Fruit fly (Drosophila melanogaster) whole organism, embryonic: Measurements from ENCODE around the gene waw.

Experiments used
- CG10366 ChIP-seq: fragments of 200-800 bp; sonication (Bioruptor generic); IDR thresholded peaks from 2 replicates; pipeline ENCODE4 v1.3.6; 2022; ENCODE audit warnings: missing biosample characterization, missing genetic modification characterization
- CG10654 ChIP-seq: fragments of 200-800 bp; sonication (Bioruptor generic); optimal IDR thresholded peaks from 2 replicates; lab custom pipeline; 2016; ENCODE audit warnings: missing biosample characterization, missing genetic modification characterization
- CG11093 ChIP-seq: fragments of 200-800 bp; sonication (Bioruptor generic); IDR thresholded peaks from 3 replicates; pipeline ENCODE4 v1.3.6; 2022; ENCODE audit warnings: missing biosample characterization, missing genetic modification characterization
- CG11696 ChIP-seq: fragments of 200-800 bp; sonication (Bioruptor generic); IDR thresholded peaks from 2 replicates; pipeline ENCODE4 v1.3.6; 2022; ENCODE audit warnings: missing biosample characterization, missing genetic modification characterization
- CG12071 ChIP-seq: fragments of 200-800 bp; sonication (Bioruptor generic); optimal IDR thresholded peaks from 3 replicates; lab custom pipeline; 2018; ENCODE audit warnings: missing biosample characterization, mild to moderate bottlenecking, missing genetic modification characterization
- CG1233 ChIP-seq: fragments of 200-800 bp; sonication (Bioruptor generic); optimal IDR thresholded peaks from 4 replicates; lab custom pipeline; 2018; ENCODE audit warnings: missing biosample characterization, mild to moderate bottlenecking, missing genetic modification characterization
- CG13894 ChIP-seq: fragments of 200-800 bp; sonication (Bioruptor generic); optimal IDR thresholded peaks from 3 replicates; lab custom pipeline; 2018; ENCODE audit warnings: missing biosample characterization, mild to moderate bottlenecking, missing genetic modification characterization, moderate library complexity
- CG14014 ChIP-seq: fragments of 200-800 bp; sonication (Bioruptor generic); IDR thresholded peaks from 2 replicates; pipeline ENCODE4 v1.3.6; 2022; ENCODE audit warnings: missing biosample characterization, missing genetic modification characterization
- CG1603 ChIP-seq: fragments of 200-800 bp; sonication (Bioruptor generic); optimal IDR thresholded peaks from 2 replicates; lab custom pipeline; 2019; ENCODE audit warnings: missing biosample characterization, mild to moderate bottlenecking, missing genetic modification characterization, moderate library complexity
- CG17186 ChIP-seq: fragments of 200-800 bp; sonication (Bioruptor generic); optimal IDR thresholded peaks from 3 replicates; lab custom pipeline; 2017; ENCODE audit warnings: missing biosample characterization, missing genetic modification reagents, missing genetic modification characterization
- CG17829 ChIP-seq: fragments of 200-800 bp; optimal IDR thresholded peaks from 2 replicates; lab custom pipeline; 2019; ENCODE audit warnings: missing biosample characterization, mild to moderate bottlenecking, missing genetic modification characterization, moderate library complexity
- CG18011 ChIP-seq: fragments of 200-800 bp; sonication (Bioruptor generic); optimal IDR thresholded peaks from 2 replicates; lab custom pipeline; 2017; ENCODE audit warnings: missing biosample characterization, missing genetic modification characterization, mild to moderate bottlenecking, moderate library complexity, missing genotype
- CG1832 ChIP-seq: fragments of 200-800 bp; sonication (Bioruptor generic); optimal IDR thresholded peaks from 2 replicates; lab custom pipeline; 2017; ENCODE audit warnings: missing biosample characterization, mild to moderate bottlenecking, missing genetic modification characterization, inconsistent platforms
- CG2129 ChIP-seq: fragments of 200-800 bp; sonication (Bioruptor generic); IDR thresholded peaks from 2 replicates; pipeline ENCODE4 v1.3.6; 2022; ENCODE audit warnings: missing biosample characterization, missing genetic modification characterization; ENCODE audit not compliant: partially characterized antibody
- CG2202 ChIP-seq: fragments of 200-800 bp; sonication (Bioruptor generic); optimal IDR thresholded peaks from 2 replicates; lab custom pipeline; 2018; ENCODE audit warnings: missing biosample characterization, mild to moderate bottlenecking, missing genetic modification characterization
- CG32532 ChIP-seq: fragments of 200-800 bp; sonication (Bioruptor generic); IDR thresholded peaks from 2 replicates; pipeline ENCODE4 v1.3.6; 2022; ENCODE audit warnings: missing biosample characterization, missing genetic modification characterization
- CG4282 ChIP-seq: fragments of 200-800 bp; sonication (Bioruptor generic); optimal IDR thresholded peaks from 2 replicates; lab custom pipeline; 2016; ENCODE audit warnings: missing biosample characterization, missing genetic modification characterization
- CG5245 ChIP-seq: fragments of 200-800 bp; sonication (Bioruptor generic); optimal IDR thresholded peaks from 3 replicates; lab custom pipeline; 2016; ENCODE audit warnings: missing biosample characterization, missing genetic modification characterization
- CG6683 ChIP-seq: fragments of 200-800 bp; sonication (Bioruptor generic); optimal IDR thresholded peaks from 2 replicates; lab custom pipeline; 2017; ENCODE audit warnings: missing biosample characterization, mild to moderate bottlenecking, missing genetic modification characterization, missing genetic modification reagents
- CG7556 ChIP-seq: fragments of 200-800 bp; sonication (Bioruptor generic); optimal IDR thresholded peaks from 2 replicates; lab custom pipeline; 2017; ENCODE audit warnings: missing biosample characterization, mild to moderate bottlenecking, missing genetic modification characterization
- CG8290 ChIP-seq, 3 experiments: fragments of 200-800 bp; sonication (Bioruptor generic); optimal IDR thresholded peaks; 2 replicates each; lab custom pipeline; 2016 to 2019; ENCODE audit warnings: missing biosample characterization in 3 of 3, missing genetic modification characterization in 3 of 3, mild to moderate bottlenecking in 2 of 3, moderate library complexity in 1 of 3
- CG9215 ChIP-seq: fragments of 200-800 bp; sonication (Bioruptor generic); IDR thresholded peaks from 2 replicates; pipeline ENCODE4 v1.3.6; 2022; ENCODE audit warnings: missing biosample characterization, missing genetic modification characterization
- CHES-1-like ChIP-seq: fragments of 200-800 bp; sonication (Bioruptor generic); optimal IDR thresholded peaks from 2 replicates; lab custom pipeline; 2016; ENCODE audit warnings: missing biosample characterization, missing genetic modification characterization
- E2f1 ChIP-seq: fragments of 200-800 bp; sonication (Bioruptor generic); IDR thresholded peaks from 2 replicates; pipeline ENCODE4 v1.3.6; 2022; ENCODE audit warnings: missing biosample characterization, missing genetic modification characterization
- E2f2 ChIP-seq: fragments of 200-800 bp; sonication (Bioruptor generic); IDR thresholded peaks from 2 replicates; pipeline ENCODE4 v1.3.6; 2022; ENCODE audit warnings: missing biosample characterization, missing genetic modification characterization
- GATAe ChIP-seq: fragments of 200-800 bp; sonication (Bioruptor generic); conservative IDR thresholded peaks from 2 replicates; pipeline ENCODE4 v1.3.6; 2022; ENCODE audit warnings: missing biosample characterization, missing genetic modification characterization
- Gsc ChIP-seq: fragments of 200-800 bp; sonication (Bioruptor generic); IDR thresholded peaks from 2 replicates; pipeline ENCODE4 v1.3.6; 2022; ENCODE audit warnings: missing biosample characterization, missing genetic modification characterization
- HLHmδ ChIP-seq: fragments of 200-800 bp; sonication (Bioruptor generic); optimal IDR thresholded peaks from 2 replicates; lab custom pipeline; 2018; ENCODE audit warnings: missing biosample characterization, mild to moderate bottlenecking, missing genetic modification characterization, moderate library complexity
- Kr ChIP-seq: fragments of 200-800 bp; sonication (Bioruptor generic); optimal IDR thresholded peaks from 2 replicates; lab custom pipeline; 2017; ENCODE audit warnings: missing biosample characterization, mild to moderate bottlenecking, missing genetic modification characterization
- Max ChIP-seq: fragments of 200-800 bp; sonication (Bioruptor generic); optimal IDR thresholded peaks from 2 replicates; lab custom pipeline; 2016; ENCODE audit warnings: missing biosample characterization, mild to moderate bottlenecking, missing genetic modification characterization
- Ravus ChIP-seq: fragments of 200-800 bp; sonication (Bioruptor generic); IDR thresholded peaks from 2 replicates; pipeline ENCODE4 v1.3.6; 2022; ENCODE audit warnings: missing biosample characterization, missing genetic modification characterization
- Trl ChIP-seq, 3 experiments: fragments of >200 bp in 2 of 3; fragments of 200-800 bp in 1 of 3; sonication (Bioruptor generic) in 1 of 3; optimal IDR thresholded peaks; 2 replicates in 1 of 3; 3 replicates in 2 of 3; lab custom pipeline; 2016 to 2017; ENCODE audit warnings: missing biosample characterization in 1 of 3, missing genetic modification characterization in 1 of 3
- Usf ChIP-seq: fragments of 200-800 bp; sonication (Bioruptor generic); optimal IDR thresholded peaks from 2 replicates; lab custom pipeline; 2017; ENCODE audit warnings: missing genotype, missing biosample characterization, missing genetic modification characterization
- ash1 ChIP-seq: fragments of 200-800 bp; sonication (Bioruptor generic); optimal IDR thresholded peaks from 2 replicates; lab custom pipeline; 2018; ENCODE audit warnings: missing biosample characterization, mild to moderate bottlenecking, missing genetic modification characterization
- bigmax ChIP-seq: fragments of 200-800 bp; sonication (Bioruptor generic); optimal IDR thresholded peaks from 2 replicates; lab custom pipeline; 2018; ENCODE audit warnings: missing biosample characterization, mild to moderate bottlenecking, missing genetic modification characterization
- cad ChIP-seq: fragments of >200 bp; optimal IDR thresholded peaks from 2 replicates; lab custom pipeline; 2017; ENCODE audit warnings: missing biosample characterization, missing genetic modification characterization
- dan ChIP-seq: fragments of 200-800 bp; sonication (Bioruptor generic); IDR thresholded peaks from 2 replicates; pipeline ENCODE4 v1.3.6; 2022; ENCODE audit warnings: missing biosample characterization, missing genetic modification characterization
- exex ChIP-seq: fragments of 200-800 bp; sonication (Bioruptor generic); optimal IDR thresholded peaks from 4 replicates; lab custom pipeline; 2018; ENCODE audit warnings: missing biosample characterization, mild to moderate bottlenecking, missing genetic modification characterization, moderate library complexity
- gcm ChIP-seq: fragments of 200-800 bp; sonication (Bioruptor generic); optimal IDR thresholded peaks from 2 replicates; lab custom pipeline; 2019; ENCODE audit warnings: missing biosample characterization, mild to moderate bottlenecking, missing genetic modification characterization, moderate library complexity
- org-1 ChIP-seq: fragments of 200-800 bp; sonication (Bioruptor generic); optimal IDR thresholded peaks from 2 replicates; lab custom pipeline; 2017; ENCODE audit warnings: missing biosample characterization, missing genetic modification characterization
- otp ChIP-seq: fragments of 200-800 bp; sonication (Bioruptor generic); IDR thresholded peaks from 3 replicates; pipeline ENCODE4, ENCODE4 v1.3.6; 2022; ENCODE audit warnings: missing biosample characterization, missing genetic modification characterization
- row ChIP-seq: fragments of 200-800 bp; sonication (Bioruptor generic); IDR thresholded peaks from 3 replicates; pipeline ENCODE4 v1.3.6; 2022; ENCODE audit warnings: missing biosample characterization, missing genetic modification characterization
- sc ChIP-seq, 3 experiments: fragments of >200 bp in 2 of 3; fragments of 200-800 bp in 1 of 3; sonication (Bioruptor generic) in 1 of 3; optimal IDR thresholded peaks; 2 replicates in 2 of 3; 3 replicates in 1 of 3; lab custom pipeline; 2017; ENCODE audit warnings: mild to moderate bottlenecking in 1 of 3, missing biosample characterization in 1 of 3, missing genetic modification characterization in 1 of 3, missing genetic modification reagents in 1 of 3
- schlank ChIP-seq: fragments of 200-800 bp; sonication (Bioruptor generic); optimal IDR thresholded peaks from 2 replicates; lab custom pipeline; 2018; ENCODE audit warnings: missing biosample characterization, mild to moderate bottlenecking, missing genetic modification characterization
- slou ChIP-seq: fragments of 200-800 bp; sonication (Bioruptor generic); optimal IDR thresholded peaks from 3 replicates; lab custom pipeline; 2016; ENCODE audit warnings: missing biosample characterization, missing genetic modification characterization
- sqz ChIP-seq: fragments of 200-800 bp; sonication (Bioruptor generic); optimal IDR thresholded peaks from 3 replicates; lab custom pipeline; 2018; ENCODE audit warnings: missing biosample characterization, mild to moderate bottlenecking, missing genetic modification characterization
- ssp ChIP-seq: fragments of 200-800 bp; sonication (Bioruptor generic); IDR thresholded peaks from 2 replicates; pipeline ENCODE4 v1.3.6; 2022; ENCODE audit warnings: missing biosample characterization, missing genetic modification characterization
- toy ChIP-seq: fragments of 200-800 bp; sonication (Bioruptor generic); IDR thresholded peaks from 2 replicates; pipeline ENCODE4 v1.3.6; 2022; ENCODE audit warnings: missing biosample characterization, missing genetic modification characterization
- usp ChIP-seq: fragments of >200 bp; optimal IDR thresholded peaks from 2 replicates; lab custom pipeline; 2017; ENCODE audit warnings: missing biosample characterization, missing genetic modification characterization
- vfl ChIP-seq: fragments of 200-800 bp; sonication (Bioruptor generic); optimal IDR thresholded peaks from 2 replicates; lab custom pipeline; 2016; ENCODE audit warnings: missing biosample characterization, missing genetic modification characterization

Gene waw

dm6 chrX:21339476-21339931 is 23.3 kb upstream of the waw start, which contains the start of the genes tty and fliI (continued):
- TF ChIP-seq toy (GFP tag; lab: Robert Waterston, UW) (0 out of 2 replicates have a peak, but pooled peaks have one; percentile 53), CG7556 (peak; percentile 40), E2f2 (GFP tag; lab: Robert Waterston, UW) (peak; percentile 80), CG12071 (no peak), CG14014 (peak; percentile 83), Ravus (GFP tag; lab: Robert Waterston, UW) (peak; percentile 63), HLHmδ (GFP tag; lab: Kevin White, UChicago) (no peak), bigmax (GFP tag; lab: Kevin White, UChicago) (peak; percentile 60), Max (GFP tag; lab: Kevin White, UChicago) (peak; percentile 69), exex (tag; lab: Kevin White, UChicago) (no peak), Usf (GFP tag; lab: Kevin White, UChicago) (peak; percentile 27), CG32532 (GFP tag; lab: Robert Waterston, UW) (peak; percentile 92), row (peak; percentile 91), sc (optimal IDR thresholded peaks at IDR 0.05; lab: Kevin White, UChicago) (no peak), sc (GFP tag; optimal IDR thresholded peaks at IDR 0.05; lab: Kevin White, UChicago) (peak; percentile 62), vfl (GFP tag; lab: Kevin White, UChicago) (peak; percentile 70), CG17186 (GFP tag; lab: Kevin White, UChicago) (peak; percentile 68), slou (peak; percentile 35), ssp (GFP tag; lab: Robert Waterston, UW) (peak; percentile 74), CG4282 (peak; percentile 56), CG2202 (tag; lab: Kevin White, UChicago) (peak; percentile 27), Kr (GFP tag; lab: Kevin White, UChicago) (no peak), cad (GFP tag; lab: Kevin White, UChicago) (no peak), E2f1 (GFP tag; lab: Robert Waterston, UW) (peak; percentile 87), Gsc (peak; percentile 80), CG18011 (peak; percentile 69), CHES-1-like (peak; percentile 85), CG1233 (GFP tag; lab: Kevin White, UChicago) (peak; percentile 69), CG11093 (GFP tag; lab: Robert Waterston, UW) (peak; percentile 86; the same call in 2 of the 3 replicates), dan (GFP tag; lab: Robert Waterston, UW) (peak; percentile 52; the same call in 1 of the 2 replicates), ash1 (GFP tag; lab: Kevin White, UChicago) (no peak), usp (GFP tag; lab: Kevin White, UChicago) (no peak), sqz (GFP tag; lab: Kevin White, UChicago) (no peak), CG9215 (GFP tag; lab: Robert Waterston, UW) (peak; percentile 88), Trl (optimal IDR thresholded peaks at IDR 0.05; lab: Kevin White, UChicago) (no peak), Trl (GFP tag; optimal IDR thresholded peaks at IDR 0.05; lab: Kevin White, UChicago) (peak; percentile 80), CG11696 (GFP tag; lab: Robert Waterston, UW) (peak; percentile 98), CG10654 (GFP tag; lab: Kevin White, UChicago) (peak; percentile 78), CG17829 (tag; lab: Kevin White, UChicago) (peak; percentile 66), CG2129 (GFP tag; lab: Robert Waterston, UW) (no peak), CG13894 (tag; lab: Kevin White, UChicago) (peak; percentile 39), CG1603 (peak; percentile 88), CG6683 (GFP tag; lab: Kevin White, UChicago) (peak; percentile 30), CG8290 (GFP tag; optimal IDR thresholded peaks at IDR 0.05; lab: Kevin White, UChicago) (peak; percentile 78), CG8290 (tag; optimal IDR thresholded peaks at IDR 0.05; lab: Kevin White, UChicago) (peak; percentile 7 to 86), gcm (GFP tag; lab: Kevin White, UChicago) (peak; percentile 23), org-1 (GFP tag; lab: Kevin White, UChicago) (peak; percentile 54), schlank (tag; lab: Kevin White, UChicago) (peak; percentile 54), CG1832 (GFP tag; lab: Kevin White, UChicago) (no peak), CG10366 (peak; percentile 90), otp (GFP tag; lab: Robert Waterston, UW) (peak; percentile 84), CG5245 (GFP tag; lab: Kevin White, UChicago) (peak; percentile 62), GATAe (peak; percentile 45; the same call in 1 of the 2 replicates)
